Fruit fly (Drosophila melanogaster) whole organism, embryonic: ENCODE results near the gene CG8379.

ENCODE experiments used
- C15 ChIP-seq: fragments of 200-800 bp; sonication (Bioruptor generic); IDR thresholded peaks from 3 replicates; pipeline ENCODE4 v1.3.6; 2022; ENCODE audit warnings: missing biosample characterization, missing genetic modification characterization
- CG10321 ChIP-seq: fragments of 200-800 bp; sonication (Bioruptor generic); IDR thresholded peaks from 2 replicates; pipeline ENCODE4 v1.3.6; 2022; ENCODE audit warnings: missing biosample characterization, missing genetic modification characterization
- CG11398 ChIP-seq: fragments of 200-800 bp; sonication (Bioruptor generic); optimal IDR thresholded peaks from 2 replicates; lab custom pipeline; 2016; ENCODE audit warnings: missing biosample characterization, missing genetic modification characterization
- CG11695 ChIP-seq: fragments of 200-800 bp; sonication (Bioruptor generic); IDR thresholded peaks from 3 replicates; pipeline ENCODE4 v1.3.6; 2022; ENCODE audit warnings: missing biosample characterization, missing genetic modification characterization
- CG12769 ChIP-seq: fragments of 200-800 bp; sonication (Bioruptor generic); optimal IDR thresholded peaks from 2 replicates; lab custom pipeline; 2019; ENCODE audit warnings: missing biosample characterization, mild to moderate bottlenecking, missing genetic modification characterization, moderate library complexity
- CG13624 ChIP-seq: fragments of 200-800 bp; sonication (Bioruptor generic); optimal IDR thresholded peaks from 2 replicates; lab custom pipeline; 2016; ENCODE audit warnings: missing biosample characterization, missing genetic modification characterization
- CG15011 ChIP-seq: fragments of 200-800 bp; sonication (Bioruptor generic); optimal IDR thresholded peaks from 3 replicates; lab custom pipeline; 2018; ENCODE audit warnings: missing biosample characterization, mild to moderate bottlenecking, missing genetic modification characterization
- CG1602 ChIP-seq: fragments of 200-800 bp; sonication (Bioruptor generic); optimal IDR thresholded peaks from 3 replicates; lab custom pipeline; 2016; ENCODE audit warnings: missing biosample characterization, missing genetic modification characterization
- CG18262 ChIP-seq: fragments of 200-800 bp; optimal IDR thresholded peaks from 3 replicates; lab custom pipeline; 2019; ENCODE audit warnings: missing biosample characterization, mild to moderate bottlenecking, missing genetic modification characterization, moderate library complexity
- CG2875 ChIP-seq: fragments of 200-800 bp; sonication (Bioruptor generic); optimal IDR thresholded peaks from 2 replicates; lab custom pipeline; 2017; ENCODE audit warnings: missing biosample characterization, mild to moderate bottlenecking, missing genetic modification characterization, missing genetic modification reagents
- CG3065 ChIP-seq: fragments of 200-800 bp; sonication (Bioruptor generic); optimal IDR thresholded peaks from 2 replicates; lab custom pipeline; 2016; ENCODE audit warnings: missing biosample characterization, missing genetic modification characterization
- CG33213 ChIP-seq: fragments of 200-800 bp; sonication (Bioruptor generic); optimal IDR thresholded peaks from 3 replicates; lab custom pipeline; 2016; ENCODE audit warnings: missing biosample characterization, missing genetic modification characterization
- CG34224 ChIP-seq: fragments of 200-800 bp; sonication (Bioruptor generic); IDR thresholded peaks from 3 replicates; pipeline ENCODE4 v1.3.6; 2022; ENCODE audit warnings: missing biosample characterization, missing genetic modification characterization; ENCODE audit not compliant: partially characterized antibody
- CG3838 ChIP-seq: fragments of 200-800 bp; sonication (Bioruptor generic); optimal IDR thresholded peaks from 3 replicates; lab custom pipeline; 2016; ENCODE audit warnings: missing biosample characterization, missing genetic modification characterization
- CG6689 ChIP-seq: fragments of 200-800 bp; sonication (Bioruptor generic); IDR thresholded peaks from 2 replicates; pipeline ENCODE4 v1.3.6; 2022; ENCODE audit warnings: missing biosample characterization, missing genetic modification characterization
- CG6765 ChIP-seq: fragments of 200-800 bp; sonication (Bioruptor generic); optimal IDR thresholded peaks from 3 replicates; lab custom pipeline; 2017; ENCODE audit warnings: missing biosample characterization, mild to moderate bottlenecking, missing genetic modification characterization
- CG6791 ChIP-seq: fragments of 200-800 bp; sonication (Bioruptor generic); IDR thresholded peaks from 3 replicates; pipeline ENCODE4 v1.3.6; 2022; ENCODE audit warnings: missing biosample characterization, missing genetic modification characterization; ENCODE audit not compliant: partially characterized antibody
- CG7556 ChIP-seq: fragments of 200-800 bp; sonication (Bioruptor generic); optimal IDR thresholded peaks from 2 replicates; lab custom pipeline; 2017; ENCODE audit warnings: missing biosample characterization, mild to moderate bottlenecking, missing genetic modification characterization
- CG9932 ChIP-seq: fragments of 200-800 bp; sonication (Bioruptor generic); IDR thresholded peaks from 2 replicates; pipeline ENCODE4 v1.3.6; 2022; ENCODE audit warnings: missing biosample characterization, missing genetic modification characterization
- D19A ChIP-seq: fragments of 200-800 bp; optimal IDR thresholded peaks from 3 replicates; lab custom pipeline; 2019; ENCODE audit warnings: missing biosample characterization, mild to moderate bottlenecking, missing genetic modification characterization, moderate library complexity
- Deaf1 ChIP-seq: fragments of 200-800 bp; optimal IDR thresholded peaks from 3 replicates; lab custom pipeline; 2019; ENCODE audit warnings: missing biosample characterization, mild to moderate bottlenecking, missing genetic modification characterization, moderate library complexity
- Dek ChIP-seq: fragments of 200-800 bp; sonication (Bioruptor generic); optimal IDR thresholded peaks from 3 replicates; lab custom pipeline; 2019; ENCODE audit warnings: missing biosample characterization, mild to moderate bottlenecking, missing genetic modification characterization, moderate library complexity
- Dip2 ChIP-seq: fragments of 200-800 bp; sonication (Bioruptor generic); IDR thresholded peaks from 2 replicates; pipeline ENCODE4 v1.3.6; 2022; ENCODE audit warnings: missing biosample characterization, missing genetic modification characterization
- Dip3 ChIP-seq: fragments of 200-800 bp; sonication (Bioruptor generic); optimal IDR thresholded peaks from 3 replicates; lab custom pipeline; 2016; ENCODE audit warnings: missing biosample characterization, missing genetic modification characterization
- GATAe ChIP-seq: fragments of 200-800 bp; sonication (Bioruptor generic); conservative IDR thresholded peaks from 2 replicates; pipeline ENCODE4 v1.3.6; 2022; ENCODE audit warnings: missing biosample characterization, missing genetic modification characterization
- Hmr ChIP-seq: fragments of 200-800 bp; sonication (Bioruptor generic); optimal IDR thresholded peaks from 3 replicates; lab custom pipeline; 2017; ENCODE audit warnings: mild to moderate bottlenecking, missing biosample characterization, missing genetic modification reagents, missing genetic modification characterization
- NFAT ChIP-seq: fragments of 200-800 bp; sonication (Bioruptor generic); IDR thresholded peaks from 2 replicates; pipeline ENCODE4 v1.3.6; 2022; ENCODE audit warnings: missing biosample characterization, missing genetic modification characterization
- Optix ChIP-seq: fragments of 200-800 bp; sonication (Bioruptor generic); IDR thresholded peaks from 3 replicates; pipeline ENCODE4 v1.3.6; 2022; ENCODE audit warnings: missing biosample characterization, missing genetic modification characterization
- Ptx1 ChIP-seq: fragments of 200-800 bp; sonication (Bioruptor generic); IDR thresholded peaks from 2 replicates; pipeline ENCODE4 v1.3.6; 2022; ENCODE audit warnings: missing biosample characterization, missing genetic modification characterization
- Sox100B ChIP-seq: fragments of 200-800 bp; sonication (Bioruptor generic); optimal IDR thresholded peaks from 3 replicates; lab custom pipeline; 2018; ENCODE audit warnings: missing biosample characterization, mild to moderate bottlenecking, missing genetic modification characterization
- Trl ChIP-seq, 3 experiments: fragments of >200 bp in 2 of 3; fragments of 200-800 bp in 1 of 3; sonication (Bioruptor generic) in 1 of 3; optimal IDR thresholded peaks; 2 replicates in 1 of 3; 3 replicates in 2 of 3; lab custom pipeline; 2016 to 2017; ENCODE audit warnings: missing biosample characterization in 1 of 3, missing genetic modification characterization in 1 of 3
- ase ChIP-seq: fragments of 200-800 bp; sonication (Bioruptor generic); IDR thresholded peaks from 3 replicates; pipeline ENCODE4 v1.3.6; 2022; ENCODE audit warnings: missing biosample characterization, missing genetic modification characterization
- dimm ChIP-seq: fragments of 200-800 bp; sonication (Bioruptor generic); IDR thresholded peaks from 2 replicates; pipeline ENCODE4 v1.3.6; 2022; ENCODE audit warnings: missing biosample characterization, missing genetic modification characterization
- esg ChIP-seq: fragments of 200-800 bp; sonication (Bioruptor generic); conservative IDR thresholded peaks from 2 replicates; pipeline ENCODE4 v1.3.6; 2022; ENCODE audit warnings: missing biosample characterization, missing genetic modification characterization
- fd102C ChIP-seq: fragments of 200-800 bp; sonication (Bioruptor generic); optimal IDR thresholded peaks from 2 replicates; lab custom pipeline; 2018; ENCODE audit warnings: missing biosample characterization, mild to moderate bottlenecking, missing genetic modification characterization, moderate library complexity
- grau ChIP-seq: fragments of 200-800 bp; optimal IDR thresholded peaks from 3 replicates; lab custom pipeline; 2019; ENCODE audit warnings: missing biosample characterization, mild to moderate bottlenecking, missing genetic modification characterization, moderate library complexity
- her ChIP-seq: fragments of 200-800 bp; sonication (Bioruptor generic); optimal IDR thresholded peaks from 2 replicates; lab custom pipeline; 2016; ENCODE audit warnings: missing biosample characterization, missing genetic modification characterization
- ind ChIP-seq: fragments of 200-800 bp; sonication (Bioruptor generic); optimal IDR thresholded peaks from 3 replicates; lab custom pipeline; 2016; ENCODE audit warnings: missing biosample characterization, missing genetic modification characterization
- lmd ChIP-seq: fragments of 200-800 bp; sonication (Bioruptor generic); IDR thresholded peaks from 2 replicates; pipeline ENCODE4 v1.3.6; 2022; ENCODE audit warnings: missing biosample characterization, missing genetic modification characterization
- lola ChIP-seq, 3 experiments: fragments of >200 bp in 2 of 3; fragments of 200-800 bp in 1 of 3; sonication (Bioruptor generic) in 1 of 3; optimal IDR thresholded peaks; 2 replicates each; lab custom pipeline; 2017 to 2019; ENCODE audit warnings: missing biosample characterization in 3 of 3, missing genetic modification characterization in 3 of 3, mild to moderate bottlenecking in 1 of 3, moderate library complexity in 1 of 3
- nerfin-1 ChIP-seq: fragments of 200-800 bp; sonication (Bioruptor generic); optimal IDR thresholded peaks from 3 replicates; lab custom pipeline; 2019; ENCODE audit warnings: missing biosample characterization, mild to moderate bottlenecking, missing genetic modification characterization, moderate library complexity
- rib ChIP-seq: fragments of 200-800 bp; sonication (Bioruptor generic); IDR thresholded peaks from 2 replicates; pipeline ENCODE4 v1.3.6; 2022; ENCODE audit warnings: missing biosample characterization, missing genetic modification characterization
- salm ChIP-seq: fragments of 200-800 bp; sonication (Bioruptor generic); optimal IDR thresholded peaks from 2 replicates; lab custom pipeline; 2018; ENCODE audit warnings: missing biosample characterization, mild to moderate bottlenecking, missing genetic modification characterization
- sd ChIP-seq: fragments of 200-800 bp; sonication (Bioruptor generic); optimal IDR thresholded peaks from 3 replicates; lab custom pipeline; 2018; ENCODE audit warnings: missing biosample characterization, mild to moderate bottlenecking, missing genetic modification characterization, moderate library complexity
- so ChIP-seq: fragments of 200-800 bp; sonication (Bioruptor generic); IDR thresholded peaks from 3 replicates; pipeline ENCODE4 v1.3.6; 2022; ENCODE audit warnings: missing biosample characterization, missing genetic modification characterization
- stc ChIP-seq: fragments of 200-800 bp; sonication (Bioruptor generic); IDR thresholded peaks from 2 replicates; pipeline ENCODE4 v1.3.6; 2022; ENCODE audit warnings: missing biosample characterization, missing genetic modification characterization
- tgo ChIP-seq: fragments of 200-800 bp; sonication (Bioruptor generic); IDR thresholded peaks from 3 replicates; pipeline ENCODE4 v1.3.6; 2022; ENCODE audit warnings: missing biosample characterization, missing genetic modification characterization
- vvl ChIP-seq: fragments of 200-800 bp; sonication (Bioruptor generic); IDR thresholded peaks from 2 replicates; pipeline ENCODE4 v1.3.6; 2022; ENCODE audit warnings: missing biosample characterization, missing genetic modification characterization
- zen ChIP-seq: fragments of 200-800 bp; sonication (Bioruptor generic); optimal IDR thresholded peaks from 3 replicates; lab custom pipeline; 2018; ENCODE audit warnings: missing biosample characterization, mild to moderate bottlenecking, missing genetic modification characterization, moderate library complexity

The CG8379 gene

dm6 chr3R:8811323-8811936 lies 12.8 kb upstream of the CG8379 start (continued):
- TF ChIP-seq CG13624, result peak; percentile 99
- no peak; the same call in 2 of the 3 replicates for TF ChIP-seq CG34224 (GFP tag; lab: Robert Waterston, UW)
- peak; percentile 99 for TF ChIP-seq NFAT (GFP tag; lab: Robert Waterston, UW)
- peak; percentile 96 for TF ChIP-seq zen (tag; lab: Kevin White, UChicago)
- TF ChIP-seq CG10321 (GFP tag; lab: Robert Waterston, UW), result peak; percentile 85
- TF ChIP-seq Ptx1 (GFP tag; lab: Robert Waterston, UW), result peak; percentile 99
- TF ChIP-seq Sox100B (GFP tag; lab: Kevin White, UChicago), result peak; percentile 98
- TF ChIP-seq Deaf1, result peak; percentile 88
- TF ChIP-seq fd102C (GFP tag; lab: Kevin White, UChicago), result peak; percentile 78
- peak; percentile 99 for TF ChIP-seq esg
- TF ChIP-seq salm (tag; lab: Kevin White, UChicago), result peak; percentile 98
- peak; percentile 96 for TF ChIP-seq D19A
- no peak for TF ChIP-seq CG6791
- TF ChIP-seq CG1602 (GFP tag; lab: Kevin White, UChicago), result peak; percentile 98
- TF ChIP-seq CG2875, result peak; percentile 98
- TF ChIP-seq tgo (GFP tag; lab: Robert Waterston, UW), result peak; percentile 99
- TF ChIP-seq CG11398, result peak; percentile 97
- TF ChIP-seq CG3065, result peak; percentile 95
- TF ChIP-seq vvl (GFP tag; lab: Robert Waterston, UW), result peak; percentile 99
- TF ChIP-seq ase (GFP tag; lab: Robert Waterston, UW), result peak; percentile 98
- peak; percentile 100 for TF ChIP-seq Hmr (GFP tag; lab: Kevin White, UChicago)
- peak; percentile 77; the same call in 1 of the 2 replicates for TF ChIP-seq Dip2 (GFP tag; lab: Robert Waterston, UW)
- TF ChIP-seq sd, result peak; percentile 96
- peak; percentile 98 for TF ChIP-seq stc (GFP tag; lab: Robert Waterston, UW)
- peak; percentile 98 for TF ChIP-seq CG18262 (tag; lab: Kevin White, UChicago)
- TF ChIP-seq CG7556 (GFP tag; lab: Kevin White, UChicago), result peak; percentile 98
- TF ChIP-seq CG11695 (GFP tag; lab: Robert Waterston, UW), result peak; percentile 99
- peak; percentile 99 for TF ChIP-seq so
- TF ChIP-seq CG15011 (GFP tag; lab: Kevin White, UChicago), result peak; percentile 99
- TF ChIP-seq CG6689 (GFP tag; lab: Robert Waterston, UW), result peak; percentile 98
- TF ChIP-seq nerfin-1, result peak; percentile 96
- TF ChIP-seq rib, result peak; percentile 99
- TF ChIP-seq her, result peak; percentile 96
- TF ChIP-seq grau (tag; lab: Kevin White, UChicago), result peak; percentile 98
- peak; percentile 99 for TF ChIP-seq CG33213 (GFP tag; lab: Kevin White, UChicago)
- TF ChIP-seq lmd (GFP tag; lab: Robert Waterston, UW), result peak; percentile 99
- TF ChIP-seq CG3838, result peak; percentile 95
- peak; percentile 98 for TF ChIP-seq CG6765 (GFP tag; lab: Kevin White, UChicago)
- TF ChIP-seq Dip3 (GFP tag; lab: Kevin White, UChicago), result peak; percentile 99
- peak; percentile 98 for TF ChIP-seq C15 (GFP tag; lab: Robert Waterston, UW)
- peak; percentile 99 for TF ChIP-seq CG9932 (GFP tag; lab: Robert Waterston, UW)
- peak; percentile 99 for TF ChIP-seq ind (GFP tag; lab: Kevin White, UChicago)
- peak; percentile 97 for TF ChIP-seq GATAe (GFP tag; lab: Robert Waterston, UW)
- TF ChIP-seq dimm (GFP tag; lab: Robert Waterston, UW), result peak; percentile 98
- TF ChIP-seq lola (GFP tag; optimal IDR thresholded peaks at IDR 0.05; lab: Kevin White, UChicago), result peak in 1 of 3 experiments; percentile 97
- TF ChIP-seq Trl (optimal IDR thresholded peaks at IDR 0.05; lab: Kevin White, UChicago), result no peak
- TF ChIP-seq Trl (GFP tag; optimal IDR thresholded peaks at IDR 0.05; lab: Kevin White, UChicago), result peak; percentile 99
- peak; percentile 97 for TF ChIP-seq Optix (GFP tag; lab: Robert Waterston, UW)
- TF ChIP-seq Dek (tag; lab: Kevin White, UChicago), result peak; percentile 99
- TF ChIP-seq CG12769 (tag; lab: Kevin White, UChicago), result peak; percentile 100
